Worm (Caenorhabditis elegans) whole organism, L4/young adult: ENCODE data around the gene C28D4.4.

Experiments used
- W03F9.2 ChIP-seq: fragments of 150-350 bp; optimal IDR thresholded peaks from 2 replicates; lab custom pipeline; 2014; ENCODE audit warnings: missing biosample characterization, missing genetic modification characterization
- dao-5 ChIP-seq: sonication (generic microtip); optimal IDR thresholded peaks from 2 replicates; lab custom pipeline; 2016; ENCODE audit warnings: missing genotype, missing genetic modification characterization, moderate library complexity, missing compliant biosample characterization
- him-1 ChIP-seq: sonication (generic microtip); optimal IDR thresholded peaks from 2 replicates; lab custom pipeline; 2016; ENCODE audit warnings: missing genotype, missing genetic modification reagents, missing genetic modification characterization, missing compliant biosample characterization

- TF ChIP-seq dao-5: no peak
- no peak for TF ChIP-seq W03F9.2 (tag; lab: Kevin White, UChicago)
- TF ChIP-seq him-1: no peak
These were observed 26.0 kb upstream of the C28D4.4 start for ce11 chrIV:9770798-9771197.
